Worm (Caenorhabditis elegans) whole organism, mixed stage, embryonic: Measurements from ENCODE around the gene B0395.3.
A peak's percentile ranks its signal among the peaks of the same experiment; 100 is the strongest.
"Not testable (repeated sequence)": the region's sequence is repeated elsewhere in the genome, so short reads cannot be mapped to it uniquely, and the experiment has no call there.

Source experiments
- M03D4.4 ChIP-seq: sonication (generic microtip); optimal IDR thresholded peaks from 2 replicates; lab custom pipeline; 2017; ENCODE audit warnings: mild to moderate bottlenecking, missing genetic modification characterization, missing compliant biosample characterization
- bed-3 ChIP-seq: fragments of 200-800 bp; sonication (Bioruptor generic); optimal IDR thresholded peaks from 3 replicates; lab custom pipeline; 2018; ENCODE audit warnings: mild to moderate bottlenecking, missing genetic modification characterization, moderate library complexity, missing compliant biosample characterization
- blmp-1 ChIP-seq: fragments of 150-350 bp; optimal IDR thresholded peaks from 2 replicates; lab custom pipeline; 2014; ENCODE audit warnings: missing biosample characterization, missing genetic modification characterization
- ceh-39 ChIP-seq: fragments of 150-350 bp; optimal IDR thresholded peaks from 2 replicates; lab custom pipeline; 2014; ENCODE audit warnings: missing biosample characterization, missing genetic modification characterization
- ceh-83 ChIP-seq: fragments of 200-800 bp; sonication (Bioruptor generic); optimal IDR thresholded peaks from 2 replicates; lab custom pipeline; 2018; ENCODE audit warnings: mild to moderate bottlenecking, missing genetic modification characterization, missing compliant biosample characterization
- ces-1 ChIP-seq: fragments of 150-350 bp; optimal IDR thresholded peaks from 2 replicates; lab custom pipeline; 2014; ENCODE audit warnings: missing biosample characterization, missing genetic modification reagents, missing genetic modification characterization
- cnd-1 ChIP-seq: fragments of 200-800 bp; sonication (Bioruptor generic); optimal IDR thresholded peaks from 2 replicates; lab custom pipeline; 2018; ENCODE audit warnings: mild to moderate bottlenecking, missing genetic modification characterization, missing compliant biosample characterization
- drap-1 ChIP-seq: fragments of 200-800 bp; sonication (Bioruptor generic); optimal IDR thresholded peaks from 3 replicates; lab custom pipeline; 2018; ENCODE audit warnings: mild to moderate bottlenecking, missing genetic modification characterization, missing compliant biosample characterization
- elt-1 ChIP-seq: sonication (generic microtip); optimal IDR thresholded peaks from 2 replicates; lab custom pipeline; 2017; ENCODE audit warnings: missing genetic modification characterization, mild to moderate bottlenecking, missing compliant biosample characterization, antibody characterized with exemption, moderate library complexity, borderline replicate concordance; ENCODE audit not compliant: insufficient read depth
- flh-1 ChIP-seq: fragments of 200-800 bp; sonication (Bioruptor generic); optimal IDR thresholded peaks from 2 replicates; lab custom pipeline; 2018; ENCODE audit warnings: mild to moderate bottlenecking, missing genetic modification characterization, moderate library complexity, missing compliant biosample characterization
- ham-2 ChIP-seq: fragments of 200-800 bp; sonication (Bioruptor generic); optimal IDR thresholded peaks from 2 replicates; lab custom pipeline; 2018; ENCODE audit warnings: mild to moderate bottlenecking, missing genetic modification characterization, missing compliant biosample characterization
- hlh-1 ChIP-seq: fragments of 150-350 bp; optimal IDR thresholded peaks from 2 replicates; lab custom pipeline; 2014; ENCODE audit warnings: missing biosample characterization, missing genetic modification reagents, missing genetic modification characterization
- lin-13 ChIP-seq: fragments of 150-350 bp; optimal IDR thresholded peaks from 2 replicates; lab custom pipeline; 2014; ENCODE audit warnings: missing biosample characterization, missing genetic modification characterization
- lin-32 ChIP-seq: fragments of 200-800 bp; sonication (Bioruptor generic); optimal IDR thresholded peaks from 2 replicates; lab custom pipeline; 2018; ENCODE audit warnings: mild to moderate bottlenecking, missing genetic modification characterization, missing compliant biosample characterization
- lsy-2 ChIP-seq: fragments of 150-350 bp; optimal IDR thresholded peaks from 2 replicates; lab custom pipeline; 2014; ENCODE audit warnings: missing biosample characterization, missing genetic modification characterization
- mab-5 ChIP-seq: fragments of 150-350 bp; optimal IDR thresholded peaks from 2 replicates; lab custom pipeline; 2014; ENCODE audit warnings: missing biosample characterization, missing genetic modification characterization
- mep-1 ChIP-seq: fragments of 150-350 bp; optimal IDR thresholded peaks from 2 replicates; lab custom pipeline; 2017; ENCODE audit warnings: missing biosample characterization, missing genetic modification reagents, missing genetic modification characterization, inconsistent platforms
- mls-2 ChIP-seq: sonication (generic microtip); optimal IDR thresholded peaks from 2 replicates; lab custom pipeline; 2016; ENCODE audit warnings: mild to moderate bottlenecking, missing genetic modification characterization, moderate library complexity, missing compliant biosample characterization
- nhr-12 ChIP-seq: fragments of 150-350 bp; optimal IDR thresholded peaks from 2 replicates; lab custom pipeline; 2014; ENCODE audit warnings: missing biosample characterization, missing genetic modification characterization
- nhr-2 ChIP-seq: fragments of 150-350 bp; optimal IDR thresholded peaks from 2 replicates; lab custom pipeline; 2014; ENCODE audit warnings: missing biosample characterization, missing genetic modification characterization
- nhr-237 ChIP-seq: fragments of 150-350 bp; optimal IDR thresholded peaks from 2 replicates; lab custom pipeline; 2014; ENCODE audit warnings: missing biosample characterization, missing genetic modification characterization
- nhr-28 ChIP-seq: fragments of 150-350 bp; optimal IDR thresholded peaks from 2 replicates; lab custom pipeline; 2014; ENCODE audit warnings: missing biosample characterization, missing genetic modification characterization
- nhr-76 ChIP-seq: sonication (generic microtip); optimal IDR thresholded peaks from 2 replicates; lab custom pipeline; 2017; ENCODE audit warnings: missing biosample characterization, missing genetic modification characterization
- pha-4 ChIP-seq: fragments of 150-350 bp; optimal IDR thresholded peaks from 2 replicates; lab custom pipeline; 2018; ENCODE audit warnings: missing biosample characterization, missing genetic modification reagents, missing genetic modification characterization
- sem-2 ChIP-seq: fragments of 200-800 bp; sonication (Bioruptor generic); optimal IDR thresholded peaks from 2 replicates; lab custom pipeline; 2018; ENCODE audit warnings: mild to moderate bottlenecking, missing genetic modification characterization, missing compliant biosample characterization
- tbx-8 ChIP-seq: fragments of 200-800 bp; sonication (Bioruptor generic); optimal IDR thresholded peaks from 2 replicates; lab custom pipeline; 2018; ENCODE audit warnings: mild to moderate bottlenecking, missing genetic modification characterization, moderate library complexity, missing compliant biosample characterization
- unc-120 ChIP-seq: sonication (generic microtip); optimal IDR thresholded peaks from 2 replicates; lab custom pipeline; 2017; ENCODE audit warnings: missing genetic modification characterization, missing compliant biosample characterization; ENCODE audit not compliant: poor library complexity, severe bottlenecking
- unc-39 ChIP-seq: fragments of 150-350 bp; optimal IDR thresholded peaks from 2 replicates; lab custom pipeline; 2014; ENCODE audit warnings: missing biosample characterization, missing genetic modification characterization
- unc-62 ChIP-seq: fragments of 150-350 bp; optimal IDR thresholded peaks from 2 replicates; lab custom pipeline; 2014; ENCODE audit warnings: missing biosample characterization, missing genetic modification reagents, missing genetic modification characterization
- zip-8 ChIP-seq: fragments of 150-350 bp; optimal IDR thresholded peaks from 2 replicates; lab custom pipeline; 2014; ENCODE audit warnings: missing biosample characterization, missing genetic modification characterization
- ztf-11 ChIP-seq: fragments of 150-350 bp; optimal IDR thresholded peaks from 2 replicates; lab custom pipeline; 2014; ENCODE audit warnings: missing biosample characterization, missing genetic modification characterization

Gene B0395.3

ce11 chrX:16078695-16079094, 38.6 kb upstream of the B0395.3 start:
- no peak for TF ChIP-seq tbx-8 (GFP tag; lab: Kevin White, UChicago)
- TF ChIP-seq elt-1 (tag; lab: Kevin White, UChicago) = no peak
- no peak for TF ChIP-seq nhr-28 (tag; lab: Kevin White, UChicago)
- no peak for TF ChIP-seq pha-4 (tag; lab: Kevin White, UChicago)
- TF ChIP-seq nhr-76 (tag; lab: Kevin White, UChicago) = no peak
- no peak for TF ChIP-seq unc-62 (GFP tag; lab: Kevin White, UChicago)
- TF ChIP-seq unc-39 (tag; lab: Kevin White, UChicago) = no peak
- no peak for TF ChIP-seq ces-1
- no peak for TF ChIP-seq zip-8 (tag; lab: Kevin White, UChicago)
- no peak for TF ChIP-seq cnd-1 (tag; lab: Kevin White, UChicago)
- TF ChIP-seq nhr-12 = no peak
- TF ChIP-seq mab-5 (tag; lab: Kevin White, UChicago) = no peak
- no peak for TF ChIP-seq flh-1 (GFP tag; lab: Kevin White, UChicago)
- TF ChIP-seq nhr-237 = no peak
- TF ChIP-seq bed-3 (GFP tag; lab: Kevin White, UChicago) = no peak
- no peak for TF ChIP-seq mls-2
- no peak for TF ChIP-seq blmp-1 (tag; lab: Kevin White, UChicago)
- no peak for TF ChIP-seq lsy-2 (tag; lab: Kevin White, UChicago)
- TF ChIP-seq mep-1 (tag; lab: Kevin White, UChicago) = no peak
- no peak for TF ChIP-seq unc-120 (tag; lab: Kevin White, UChicago)

ce11 chrX:16076470-16076869, 36.4 kb upstream of the B0395.3 start, which contains the start of gene C30F2.4:
C30F2.4 (minus strand) TSS chrX:16076570.
- TF ChIP-seq pha-4 (tag; lab: Kevin White, UChicago) = no peak

ce11 chrX:16072595-16072994, 32.5 kb upstream of the B0395.3 start, which contains the start of gene col-187:
col-187 (plus strand) TSS chrX:16072895.
- TF ChIP-seq drap-1 (no peak), mep-1 (tag; lab: Kevin White, UChicago) (no peak), M03D4.4 (tag; lab: Kevin White, UChicago) (no peak), zip-8 (tag; lab: Kevin White, UChicago) (no peak), ceh-39 (no peak), hlh-1 (tag; lab: Kevin White, UChicago) (no peak), ztf-11 (tag; lab: Kevin White, UChicago) (no peak), lin-32 (no peak), unc-39 (tag; lab: Kevin White, UChicago) (no peak), blmp-1 (tag; lab: Kevin White, UChicago) (no peak), bed-3 (GFP tag; lab: Kevin White, UChicago) (no peak), pha-4 (tag; lab: Kevin White, UChicago) (no peak), mls-2 (no peak), sem-2 (GFP tag; lab: Kevin White, UChicago) (no peak), nhr-12 (no peak), lin-13 (tag; lab: Kevin White, UChicago) (no peak)

- TF ChIP-seq lin-32 = no peak
- peak; percentile 95 for TF ChIP-seq zip-8 (tag; lab: Kevin White, UChicago)
Observed at ce11 chrX:16067984-16068383, 27.9 kb upstream of the B0395.3 start.

- TF ChIP-seq nhr-76 (tag; lab: Kevin White, UChicago); zip-8 (tag; lab: Kevin White, UChicago); sem-2 (GFP tag; lab: Kevin White, UChicago): not testable (repeated sequence)
Observed at ce11 chrX:16062385-16062784, 22.3 kb upstream of the B0395.3 start, which contains the start of gene T27A8.3. T27A8.3 (plus strand) TSS chrX:16062685.

- TF ChIP-seq sem-2 (GFP tag; lab: Kevin White, UChicago) = no peak
- no peak for TF ChIP-seq unc-39 (tag; lab: Kevin White, UChicago)
- no peak for TF ChIP-seq elt-1 (tag; lab: Kevin White, UChicago)
- TF ChIP-seq nhr-2 = no peak
- no peak for TF ChIP-seq ceh-39
- TF ChIP-seq cnd-1 (tag; lab: Kevin White, UChicago) = no peak
- no peak for TF ChIP-seq ham-2 (GFP tag; lab: Kevin White, UChicago)
- no peak for TF ChIP-seq mls-2
- TF ChIP-seq flh-1 (GFP tag; lab: Kevin White, UChicago) = no peak
- no peak for TF ChIP-seq ceh-83 (GFP tag; lab: Kevin White, UChicago)
- TF ChIP-seq nhr-237 = no peak
- no peak for TF ChIP-seq hlh-1 (tag; lab: Kevin White, UChicago)
- TF ChIP-seq lin-32 = no peak
- TF ChIP-seq ces-1 = no peak
- no peak for TF ChIP-seq tbx-8 (GFP tag; lab: Kevin White, UChicago)
- TF ChIP-seq ztf-11 (tag; lab: Kevin White, UChicago) = no peak
Observed at ce11 chrX:16058845-16059244, 18.8 kb upstream of the B0395.3 start, which contains the start of gene T27A8.2. T27A8.2 (minus strand) TSS chrX:16058945.
